Worm (Caenorhabditis elegans) whole organism, mixed stage, embryonic: ENCODE results near the gene scc-1.

Experiments used
- M03D4.4 ChIP-seq: sonication (generic microtip); optimal IDR thresholded peaks from 2 replicates; lab custom pipeline; 2017; ENCODE audit warnings: mild to moderate bottlenecking, missing genetic modification characterization, missing compliant biosample characterization
- bed-3 ChIP-seq: fragments of 200-800 bp; sonication (Bioruptor generic); optimal IDR thresholded peaks from 3 replicates; lab custom pipeline; 2018; ENCODE audit warnings: mild to moderate bottlenecking, missing genetic modification characterization, moderate library complexity, missing compliant biosample characterization
- ceh-39 ChIP-seq: fragments of 150-350 bp; optimal IDR thresholded peaks from 2 replicates; lab custom pipeline; 2014; ENCODE audit warnings: missing biosample characterization, missing genetic modification characterization
- ceh-43 ChIP-seq: fragments of 200-800 bp; sonication (Bioruptor generic); optimal IDR thresholded peaks from 2 replicates; lab custom pipeline; 2018; ENCODE audit warnings: mild to moderate bottlenecking, missing genetic modification characterization, moderate library complexity, missing compliant biosample characterization
- ceh-83 ChIP-seq: fragments of 200-800 bp; sonication (Bioruptor generic); optimal IDR thresholded peaks from 2 replicates; lab custom pipeline; 2018; ENCODE audit warnings: mild to moderate bottlenecking, missing genetic modification characterization, missing compliant biosample characterization
- ces-1 ChIP-seq: fragments of 150-350 bp; optimal IDR thresholded peaks from 2 replicates; lab custom pipeline; 2014; ENCODE audit warnings: missing biosample characterization, missing genetic modification reagents, missing genetic modification characterization
- cnd-1 ChIP-seq: fragments of 200-800 bp; sonication (Bioruptor generic); optimal IDR thresholded peaks from 2 replicates; lab custom pipeline; 2018; ENCODE audit warnings: mild to moderate bottlenecking, missing genetic modification characterization, missing compliant biosample characterization
- drap-1 ChIP-seq: fragments of 200-800 bp; sonication (Bioruptor generic); optimal IDR thresholded peaks from 3 replicates; lab custom pipeline; 2018; ENCODE audit warnings: mild to moderate bottlenecking, missing genetic modification characterization, missing compliant biosample characterization
- elt-1 ChIP-seq: sonication (generic microtip); optimal IDR thresholded peaks from 2 replicates; lab custom pipeline; 2017; ENCODE audit warnings: missing genetic modification characterization, mild to moderate bottlenecking, missing compliant biosample characterization, antibody characterized with exemption, moderate library complexity, borderline replicate concordance; ENCODE audit not compliant: insufficient read depth
- elt-3 ChIP-seq: fragments of 150-350 bp; optimal IDR thresholded peaks from 2 replicates; lab custom pipeline; 2014; ENCODE audit warnings: missing biosample characterization, missing genetic modification characterization
- flh-1 ChIP-seq: fragments of 200-800 bp; sonication (Bioruptor generic); optimal IDR thresholded peaks from 2 replicates; lab custom pipeline; 2018; ENCODE audit warnings: mild to moderate bottlenecking, missing genetic modification characterization, moderate library complexity, missing compliant biosample characterization
- ham-2 ChIP-seq: fragments of 200-800 bp; sonication (Bioruptor generic); optimal IDR thresholded peaks from 2 replicates; lab custom pipeline; 2018; ENCODE audit warnings: mild to moderate bottlenecking, missing genetic modification characterization, missing compliant biosample characterization
- hlh-1 ChIP-seq: fragments of 150-350 bp; optimal IDR thresholded peaks from 2 replicates; lab custom pipeline; 2014; ENCODE audit warnings: missing biosample characterization, missing genetic modification reagents, missing genetic modification characterization
- lin-13 ChIP-seq: fragments of 150-350 bp; optimal IDR thresholded peaks from 2 replicates; lab custom pipeline; 2014; ENCODE audit warnings: missing biosample characterization, missing genetic modification characterization
- lin-32 ChIP-seq: fragments of 200-800 bp; sonication (Bioruptor generic); optimal IDR thresholded peaks from 2 replicates; lab custom pipeline; 2018; ENCODE audit warnings: mild to moderate bottlenecking, missing genetic modification characterization, missing compliant biosample characterization
- lsy-2 ChIP-seq: fragments of 150-350 bp; optimal IDR thresholded peaks from 2 replicates; lab custom pipeline; 2014; ENCODE audit warnings: missing biosample characterization, missing genetic modification characterization
- mab-5 ChIP-seq: fragments of 150-350 bp; optimal IDR thresholded peaks from 2 replicates; lab custom pipeline; 2014; ENCODE audit warnings: missing biosample characterization, missing genetic modification characterization
- mep-1 ChIP-seq: fragments of 150-350 bp; optimal IDR thresholded peaks from 2 replicates; lab custom pipeline; 2017; ENCODE audit warnings: missing biosample characterization, missing genetic modification reagents, missing genetic modification characterization, inconsistent platforms
- mls-2 ChIP-seq: sonication (generic microtip); optimal IDR thresholded peaks from 2 replicates; lab custom pipeline; 2016; ENCODE audit warnings: mild to moderate bottlenecking, missing genetic modification characterization, moderate library complexity, missing compliant biosample characterization
- nhr-12 ChIP-seq: fragments of 150-350 bp; optimal IDR thresholded peaks from 2 replicates; lab custom pipeline; 2014; ENCODE audit warnings: missing biosample characterization, missing genetic modification characterization
- nhr-2 ChIP-seq: fragments of 150-350 bp; optimal IDR thresholded peaks from 2 replicates; lab custom pipeline; 2014; ENCODE audit warnings: missing biosample characterization, missing genetic modification characterization
- nhr-237 ChIP-seq: fragments of 150-350 bp; optimal IDR thresholded peaks from 2 replicates; lab custom pipeline; 2014; ENCODE audit warnings: missing biosample characterization, missing genetic modification characterization
- nhr-76 ChIP-seq: sonication (generic microtip); optimal IDR thresholded peaks from 2 replicates; lab custom pipeline; 2017; ENCODE audit warnings: missing biosample characterization, missing genetic modification characterization
- pha-4 ChIP-seq: fragments of 150-350 bp; optimal IDR thresholded peaks from 2 replicates; lab custom pipeline; 2018; ENCODE audit warnings: missing biosample characterization, missing genetic modification reagents, missing genetic modification characterization
- sem-2 ChIP-seq: fragments of 200-800 bp; sonication (Bioruptor generic); optimal IDR thresholded peaks from 2 replicates; lab custom pipeline; 2018; ENCODE audit warnings: mild to moderate bottlenecking, missing genetic modification characterization, missing compliant biosample characterization
- snpc-4 ChIP-seq: fragments of 150-350 bp; optimal IDR thresholded peaks from 2 replicates; lab custom pipeline; 2014; ENCODE audit warnings: missing biosample characterization, missing genetic modification characterization
- sptf-1 ChIP-seq: sonication (generic microtip); optimal IDR thresholded peaks from 2 replicates; lab custom pipeline; 2017; ENCODE audit warnings: mild to moderate bottlenecking, missing genetic modification characterization, moderate library complexity, missing compliant biosample characterization
- tbx-8 ChIP-seq: fragments of 200-800 bp; sonication (Bioruptor generic); optimal IDR thresholded peaks from 2 replicates; lab custom pipeline; 2018; ENCODE audit warnings: mild to moderate bottlenecking, missing genetic modification characterization, moderate library complexity, missing compliant biosample characterization
- unc-120 ChIP-seq: sonication (generic microtip); optimal IDR thresholded peaks from 2 replicates; lab custom pipeline; 2017; ENCODE audit warnings: missing genetic modification characterization, missing compliant biosample characterization; ENCODE audit not compliant: poor library complexity, severe bottlenecking
- unc-39 ChIP-seq: fragments of 150-350 bp; optimal IDR thresholded peaks from 2 replicates; lab custom pipeline; 2014; ENCODE audit warnings: missing biosample characterization, missing genetic modification characterization
- zip-8 ChIP-seq: fragments of 150-350 bp; optimal IDR thresholded peaks from 2 replicates; lab custom pipeline; 2014; ENCODE audit warnings: missing biosample characterization, missing genetic modification characterization
- ztf-11 ChIP-seq: fragments of 150-350 bp; optimal IDR thresholded peaks from 2 replicates; lab custom pipeline; 2014; ENCODE audit warnings: missing biosample characterization, missing genetic modification characterization

Gene scc-1

ce11 chrII:4696055-4696454 lies 2.5 kb upstream of the scc-1 start:
- TF ChIP-seq ces-1 (GFP tag; lab: Kevin White, UChicago) (no peak), elt-3 (tag; lab: Kevin White, UChicago) (no peak), elt-1 (tag; lab: Kevin White, UChicago) (no peak), nhr-12 (tag; lab: Kevin White, UChicago) (no peak), drap-1 (GFP tag; lab: Kevin White, UChicago) (no peak), nhr-237 (tag; lab: Kevin White, UChicago) (no peak), unc-39 (tag; lab: Kevin White, UChicago) (no peak), flh-1 (no peak), snpc-4 (tag; lab: Kevin White, UChicago) (no peak), lin-32 (GFP tag; lab: Kevin White, UChicago) (no peak), ceh-39 (tag; lab: Kevin White, UChicago) (no peak), zip-8 (tag; lab: Kevin White, UChicago) (no peak), sem-2 (GFP tag; lab: Kevin White, UChicago) (no peak), ham-2 (GFP tag; lab: Kevin White, UChicago) (no peak), unc-120 (tag; lab: Kevin White, UChicago) (no peak)
- TF ChIP-seq, all 35 proteins: peak for 0

ce11 chrII:4701482-4702119 lies 3.1 kb downstream of the scc-1 start, which contains the start of gene unc-85:
Gene unc-85, plus strand, starts transcription at chrII:4702069.
- TF ChIP-seq ceh-43 (GFP tag; lab: Kevin White, UChicago) (peak; percentile 66), unc-120 (tag; lab: Kevin White, UChicago) (peak; percentile 68), cnd-1 (tag; lab: Kevin White, UChicago) (peak; percentile 48), mep-1 (tag; lab: Kevin White, UChicago) (peak; percentile 70), lsy-2 (peak; percentile 67), drap-1 (GFP tag; lab: Kevin White, UChicago) (peak; percentile 68), hlh-1 (peak; percentile 6), ham-2 (GFP tag; lab: Kevin White, UChicago) (peak; percentile 48), elt-1 (tag; lab: Kevin White, UChicago) (peak; percentile 6), ces-1 (GFP tag; lab: Kevin White, UChicago) (peak; percentile 48), mls-2 (tag; lab: Kevin White, UChicago) (peak; percentile 77), sptf-1 (peak; percentile 87), ztf-11 (peak; percentile 29), lin-13 (peak; percentile 12), M03D4.4 (tag; lab: Kevin White, UChicago) (peak; percentile 57), nhr-237 (tag; lab: Kevin White, UChicago) (peak; percentile 60)

- TF ChIP-seq ztf-11: no peak
- no peak for TF ChIP-seq unc-120 (tag; lab: Kevin White, UChicago)
- TF ChIP-seq drap-1 (GFP tag; lab: Kevin White, UChicago): no peak
- TF ChIP-seq hlh-1: no peak
- no peak for TF ChIP-seq lsy-2
- TF ChIP-seq pha-4 (tag; lab: Kevin White, UChicago): no peak
- no peak for TF ChIP-seq M03D4.4 (tag; lab: Kevin White, UChicago)
- no peak for TF ChIP-seq bed-3
- TF ChIP-seq tbx-8 (GFP tag; lab: Kevin White, UChicago): no peak
- no peak for TF ChIP-seq mab-5
- no peak for TF ChIP-seq cnd-1 (tag; lab: Kevin White, UChicago)
- no peak for TF ChIP-seq ceh-43 (GFP tag; lab: Kevin White, UChicago)
- TF ChIP-seq ceh-39 (tag; lab: Kevin White, UChicago): no peak
- TF ChIP-seq ham-2 (GFP tag; lab: Kevin White, UChicago): no peak
- TF ChIP-seq nhr-76: no peak
- TF ChIP-seq nhr-2: no peak
- TF ChIP-seq zip-8 (tag; lab: Kevin White, UChicago): no peak
- no peak for TF ChIP-seq sem-2 (GFP tag; lab: Kevin White, UChicago)
- TF ChIP-seq ceh-83: no peak
These were observed 4.5 kb downstream of the scc-1 start for ce11 chrII:4703011-4703410.

- no peak for TF ChIP-seq nhr-2
- no peak for TF ChIP-seq ham-2 (GFP tag; lab: Kevin White, UChicago)
- TF ChIP-seq elt-1 (tag; lab: Kevin White, UChicago): no peak
- peak; percentile 57 for TF ChIP-seq pha-4 (tag; lab: Kevin White, UChicago)
- peak; percentile 8 for TF ChIP-seq mep-1 (tag; lab: Kevin White, UChicago)
- peak; percentile 20 for TF ChIP-seq lin-13
- TF ChIP-seq lsy-2: peak; percentile 95
- no peak for TF ChIP-seq ceh-39 (tag; lab: Kevin White, UChicago)
These were observed 7.9 kb downstream of the scc-1 start, which contains the start of the genes F10G7.9 and tsn-1 for ce11 chrII:4706359-4706871. Gene F10G7.9, minus strand, starts transcription at chrII:4706485. Gene tsn-1, plus strand, starts transcription at chrII:4706821.
